Worm (Caenorhabditis elegans) whole organism, L4/young adult: Measurements from ENCODE around the gene dli-1.

ENCODE experiments used
- W03F9.2 ChIP-seq: fragments of 150-350 bp; optimal IDR thresholded peaks from 2 replicates; lab custom pipeline; 2014; ENCODE audit warnings: missing biosample characterization, missing genetic modification characterization
- dao-5 ChIP-seq: sonication (generic microtip); optimal IDR thresholded peaks from 2 replicates; lab custom pipeline; 2016; ENCODE audit warnings: missing genotype, missing genetic modification characterization, moderate library complexity, missing compliant biosample characterization
- him-1 ChIP-seq: sonication (generic microtip); optimal IDR thresholded peaks from 2 replicates; lab custom pipeline; 2016; ENCODE audit warnings: missing genotype, missing genetic modification reagents, missing genetic modification characterization, missing compliant biosample characterization

dli-1 gene

DNA sequence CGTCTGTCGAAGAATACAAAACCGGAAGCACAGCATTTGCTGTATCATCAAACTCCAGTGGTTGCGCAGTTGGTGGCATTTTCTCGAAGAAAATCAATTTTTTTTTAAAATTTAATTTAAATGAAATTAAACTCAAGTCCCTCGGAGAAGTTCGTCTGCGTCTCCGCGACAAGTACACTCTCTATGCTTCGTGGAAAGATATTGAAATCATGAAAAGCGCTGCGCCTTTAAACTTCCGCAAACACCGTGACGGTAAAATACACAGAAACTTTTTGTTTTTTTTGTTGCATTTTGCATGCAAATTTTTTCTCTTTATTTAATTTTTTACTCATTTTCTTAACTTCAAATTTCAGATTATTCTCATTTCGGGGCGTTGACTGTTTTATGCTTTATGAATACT lies at the start of gene dli-1, which contains the start of the genes tin-9.2 and exos-4.1:
TSS of gene dli-1 (minus strand) at position 141 of the 400 bp plus-strand sequence.
TSS of gene tin-9.2 (plus strand) at position 344 of the 400 bp plus-strand sequence.
TSS of gene exos-4.1 (plus strand) at position 348 of the 400 bp plus-strand sequence.
- no peak for TF ChIP-seq dao-5 (tag; lab: Kevin White, UChicago)
- peak; percentile 86 for TF ChIP-seq W03F9.2 (tag; lab: Kevin White, UChicago)
- no peak for TF ChIP-seq him-1 (tag; lab: Kevin White, UChicago)

DNA sequence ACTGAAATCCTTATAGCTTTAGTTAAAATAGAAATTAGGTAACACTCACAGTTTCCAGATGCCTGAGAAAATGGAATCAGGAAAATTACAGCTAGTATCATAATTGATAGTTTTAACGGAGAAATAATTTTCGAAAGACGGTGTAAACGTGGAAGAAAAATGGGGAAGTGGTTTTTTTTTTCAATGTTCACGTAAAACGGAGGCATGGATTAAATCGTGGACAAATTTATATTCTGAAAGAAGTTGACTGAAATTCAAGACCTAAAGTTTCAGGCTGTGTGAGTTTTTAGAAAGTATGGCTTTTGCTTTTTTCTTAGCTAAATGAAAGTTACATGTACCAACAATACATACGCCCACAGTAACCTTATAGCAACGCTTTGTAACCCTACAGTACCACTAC lies 43.7 kb upstream of the dli-1 start, which contains the start of gene spe-43:
TSS of gene spe-43 (minus strand) at position 101 of the 400 bp plus-strand sequence.
- TF ChIP-seq him-1 (tag; lab: Kevin White, UChicago) (no peak), dao-5 (tag; lab: Kevin White, UChicago) (no peak), W03F9.2 (tag; lab: Kevin White, UChicago) (no peak)

DNA sequence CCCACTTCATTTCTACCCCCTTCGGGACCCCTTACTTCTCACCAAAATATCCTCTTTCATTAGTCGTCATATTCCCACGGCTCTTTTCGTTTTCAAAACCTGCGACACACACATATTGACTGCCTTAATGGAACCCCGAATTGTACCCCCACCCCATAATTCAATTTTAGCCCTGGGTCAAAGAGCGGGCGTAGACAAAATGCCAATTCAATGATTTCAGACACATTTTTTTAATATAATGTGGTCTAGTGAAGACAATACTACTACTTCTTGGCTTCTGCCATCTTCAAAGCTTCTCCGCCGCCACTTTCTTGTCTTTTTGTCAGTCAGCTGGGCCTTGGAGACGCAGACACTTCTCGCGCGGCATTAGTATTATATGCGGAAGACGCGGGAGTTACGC lies 29.1 kb upstream of the dli-1 start:
- TF ChIP-seq dao-5 (tag; lab: Kevin White, UChicago) (no peak), him-1 (tag; lab: Kevin White, UChicago) (no peak), W03F9.2 (tag; lab: Kevin White, UChicago) (no peak)

DNA sequence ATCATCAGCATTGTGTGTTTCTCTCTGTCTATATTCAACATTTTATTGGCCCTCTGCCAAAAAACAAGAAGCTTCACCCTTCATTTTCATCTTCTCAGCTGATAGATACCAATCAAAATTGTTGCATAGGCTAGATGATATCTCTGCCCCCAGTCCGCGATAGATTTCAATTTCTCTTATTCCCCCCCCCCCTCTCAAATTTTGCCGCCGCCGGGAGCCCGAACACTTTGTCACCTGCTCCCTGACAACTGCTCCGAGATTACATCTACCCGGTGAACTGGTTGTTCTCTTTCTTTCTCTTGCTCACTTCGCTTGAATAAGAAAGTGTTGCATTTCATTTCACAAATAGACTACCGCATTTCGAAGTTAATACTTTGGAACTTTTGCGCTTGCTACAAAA lies 27.4 kb upstream of the dli-1 start:
- TF ChIP-seq him-1 (tag; lab: Kevin White, UChicago): no peak
- TF ChIP-seq W03F9.2 (tag; lab: Kevin White, UChicago): no peak
- no peak for TF ChIP-seq dao-5 (tag; lab: Kevin White, UChicago)

DNA sequence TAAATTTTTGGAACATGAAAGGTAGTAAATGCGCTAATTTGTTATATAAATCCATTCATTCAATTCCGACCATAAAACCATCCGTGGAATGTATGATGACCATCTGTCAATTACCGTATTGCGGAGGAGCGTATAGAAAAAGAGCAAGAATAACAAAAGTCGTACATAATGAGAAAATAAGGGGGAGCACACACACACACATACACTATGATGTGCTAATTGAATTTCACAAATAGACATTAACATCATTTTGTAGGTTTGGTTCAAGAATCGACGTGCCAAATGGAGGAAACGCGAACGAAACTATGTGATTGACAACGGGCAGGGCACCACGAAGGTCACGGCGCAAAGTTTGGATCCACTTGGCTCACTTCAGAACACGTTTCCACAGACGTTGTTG lies 22.8 kb upstream of the dli-1 start:
- no peak for TF ChIP-seq him-1 (tag; lab: Kevin White, UChicago)
- TF ChIP-seq dao-5 (tag; lab: Kevin White, UChicago): no peak
- no peak for TF ChIP-seq W03F9.2 (tag; lab: Kevin White, UChicago)

DNA sequence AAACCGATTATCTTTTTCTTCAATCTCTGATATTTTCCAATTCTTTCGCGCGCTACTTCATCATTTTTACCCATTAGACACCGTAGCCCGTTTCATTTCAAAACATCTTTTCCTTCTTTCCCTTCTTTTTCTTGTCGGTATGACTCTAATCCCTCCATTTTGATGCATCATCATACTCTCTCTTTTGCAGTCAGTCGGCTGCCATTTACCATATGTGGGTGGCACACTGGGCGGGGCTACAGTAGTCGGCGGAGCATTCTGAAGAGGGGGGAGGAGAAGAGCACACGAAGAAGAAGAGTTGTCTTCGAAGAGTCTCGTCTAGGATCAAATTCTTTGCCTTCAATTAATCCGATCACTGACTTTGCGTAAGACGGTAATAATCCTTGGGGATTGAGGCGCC lies 20.2 kb upstream of the dli-1 start, which contains the start of gene unc-30:
TSS of gene unc-30 (plus strand) at position 184 of the 400 bp plus-strand sequence.
- no peak for TF ChIP-seq dao-5 (tag; lab: Kevin White, UChicago)
- no peak for TF ChIP-seq him-1 (tag; lab: Kevin White, UChicago)
- no peak for TF ChIP-seq W03F9.2 (tag; lab: Kevin White, UChicago)

DNA sequence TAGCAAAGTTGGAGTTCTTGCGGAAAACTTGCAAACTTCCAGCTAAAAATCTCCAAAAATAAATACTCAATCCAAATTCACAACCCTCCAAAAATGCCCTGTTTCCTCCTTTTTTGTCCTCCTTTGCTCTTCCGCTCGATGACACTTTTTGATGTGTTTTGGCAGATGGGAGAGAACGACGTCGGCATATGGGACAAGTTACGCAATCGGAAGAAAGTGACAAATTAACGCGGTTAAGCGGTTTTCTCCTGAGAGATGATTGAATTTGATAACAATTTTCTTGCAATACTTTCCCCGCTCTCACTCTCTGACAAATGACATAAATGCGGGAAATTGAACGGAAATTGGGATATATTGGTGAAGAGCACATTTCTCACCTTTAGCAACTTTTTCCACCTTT lies 18.1 kb upstream of the dli-1 start:
- TF ChIP-seq dao-5 (tag; lab: Kevin White, UChicago): no peak
- no peak for TF ChIP-seq him-1 (tag; lab: Kevin White, UChicago)
- no peak for TF ChIP-seq W03F9.2 (tag; lab: Kevin White, UChicago)

DNA sequence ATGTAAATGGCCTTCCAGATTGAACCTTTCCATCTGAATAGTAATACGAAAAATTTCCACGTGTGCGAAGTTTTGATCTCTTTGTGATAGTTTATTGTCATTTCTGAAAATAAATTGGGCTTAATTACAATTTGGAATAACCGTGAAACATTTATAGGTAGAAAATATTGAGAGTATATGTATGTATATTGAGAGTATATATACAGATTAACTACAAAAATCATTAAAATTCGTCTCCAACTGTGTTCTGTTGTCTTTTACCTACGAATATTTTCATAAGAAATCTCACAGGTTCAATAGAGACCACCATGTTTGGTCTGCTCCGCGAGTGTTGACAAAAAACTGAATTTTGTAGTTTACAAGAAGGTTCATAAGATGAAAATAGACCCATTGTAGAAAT lies 14.4 kb upstream of the dli-1 start, which contains the start of gene best-2:
TSS of gene best-2 (minus strand) at position 101 of the 400 bp plus-strand sequence.
- TF ChIP-seq dao-5 (tag; lab: Kevin White, UChicago) (no peak), W03F9.2 (tag; lab: Kevin White, UChicago) (no peak), him-1 (tag; lab: Kevin White, UChicago) (no peak)

DNA sequence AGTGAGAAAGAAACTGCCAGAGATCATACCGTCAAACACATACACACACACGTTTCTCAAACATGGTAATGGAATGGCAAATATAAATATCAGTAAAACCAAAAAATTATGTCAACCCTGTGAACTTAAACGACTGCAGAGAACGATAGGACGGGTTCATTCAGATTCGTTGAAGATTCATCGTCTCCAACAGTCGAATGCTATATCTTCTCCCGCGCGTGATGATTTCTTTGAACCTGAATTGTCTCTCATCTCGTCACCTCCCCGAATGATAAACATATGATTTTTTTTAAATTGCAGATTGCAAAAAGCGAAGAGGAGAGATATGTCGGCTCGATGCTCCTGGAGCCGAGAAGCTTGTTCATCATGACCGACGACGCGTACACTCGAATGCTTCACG lies 12.3 kb upstream of the dli-1 start:
- TF ChIP-seq him-1 (tag; lab: Kevin White, UChicago) (no peak), W03F9.2 (tag; lab: Kevin White, UChicago) (no peak), dao-5 (tag; lab: Kevin White, UChicago) (no peak)

DNA sequence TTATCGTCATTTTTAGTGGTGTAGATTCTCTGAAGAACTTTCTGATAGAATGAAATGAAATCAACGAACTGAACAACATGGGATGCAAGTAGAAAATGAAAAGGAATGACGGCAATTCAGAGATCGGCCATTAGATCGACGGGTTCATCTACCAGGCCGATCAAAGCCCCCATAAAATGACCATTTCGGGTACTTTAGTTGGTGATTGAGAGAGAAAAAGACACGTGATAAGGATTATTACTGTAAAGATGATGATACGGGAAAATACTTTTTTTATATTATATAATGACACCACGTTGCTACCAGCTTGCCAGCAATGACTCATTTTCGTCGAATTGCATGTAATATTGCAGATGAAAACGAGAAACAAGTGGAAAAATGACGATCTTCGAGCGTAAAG lies 11.2 kb upstream of the dli-1 start, which contains the start of gene best-1:
TSS of gene best-1 (minus strand) at position 29 of the 400 bp plus-strand sequence.
- no peak for TF ChIP-seq W03F9.2 (tag; lab: Kevin White, UChicago)
- no peak for TF ChIP-seq dao-5 (tag; lab: Kevin White, UChicago)
- no peak for TF ChIP-seq him-1 (tag; lab: Kevin White, UChicago)

DNA sequence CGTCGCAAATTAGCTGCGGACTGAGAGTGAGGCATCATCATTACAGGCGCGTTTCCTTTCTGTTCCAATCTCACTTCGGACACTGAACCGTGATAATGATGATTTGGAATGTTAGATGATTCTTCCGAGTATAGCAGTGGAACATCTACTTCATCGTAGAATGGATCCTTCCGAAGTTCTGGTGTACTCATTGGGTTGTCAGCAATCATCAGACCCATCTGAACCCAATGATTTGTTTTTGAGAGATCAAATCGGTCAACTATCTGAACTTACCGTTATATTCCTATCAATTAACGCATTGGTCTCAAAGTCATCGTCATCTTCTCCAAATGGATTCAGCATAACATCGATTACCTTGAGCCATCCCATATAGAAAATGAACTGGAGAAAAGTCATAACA lies 9.8 kb upstream of the dli-1 start:
- no peak for TF ChIP-seq dao-5 (tag; lab: Kevin White, UChicago)

DNA sequence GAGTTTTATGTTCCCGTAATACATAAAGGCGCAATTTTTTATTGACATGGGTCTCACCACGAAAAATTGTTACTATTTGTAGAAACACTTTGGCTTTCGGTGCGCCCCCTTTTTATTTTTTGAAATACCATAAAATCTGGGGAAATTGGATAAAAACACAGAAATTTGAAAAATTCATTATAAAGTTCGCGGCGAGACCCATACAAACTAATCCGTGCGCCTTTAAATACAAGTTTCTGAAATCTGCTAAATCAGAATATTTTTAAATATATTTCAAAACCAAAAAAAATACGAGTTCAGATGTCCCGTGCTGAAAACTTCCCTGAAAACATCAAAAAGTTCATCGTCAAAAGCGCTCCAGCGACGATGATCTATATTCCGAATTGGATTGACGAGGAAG lies 8.8 kb upstream of the dli-1 start, which contains the start of gene B0564.2:
TSS of gene B0564.2 (plus strand) at position 301 of the 400 bp plus-strand sequence.
- no peak for TF ChIP-seq W03F9.2 (tag; lab: Kevin White, UChicago)

DNA sequence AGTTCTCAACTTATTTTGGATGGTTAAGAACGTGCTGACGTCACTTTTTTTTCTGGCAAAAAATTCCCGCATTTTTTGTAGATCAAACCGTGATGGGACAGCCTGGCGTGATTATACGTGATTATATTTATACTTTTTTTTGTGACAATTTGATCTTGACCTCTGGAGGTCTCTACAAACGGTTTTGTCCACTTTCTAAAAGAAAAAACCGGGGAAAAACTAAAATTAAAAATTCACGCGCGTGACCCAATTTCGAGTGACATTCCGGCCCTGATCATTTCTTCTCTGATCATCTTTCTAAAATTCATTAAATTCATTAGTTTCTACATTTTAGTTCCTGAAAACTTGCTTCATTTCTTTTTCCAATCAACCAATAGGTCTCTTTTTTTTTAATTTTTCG lies 6.3 kb upstream of the dli-1 start, which contains the start of gene rde-11:
TSS of gene rde-11 (plus strand) at position 301 of the 400 bp plus-strand sequence.
- TF ChIP-seq dao-5 (tag; lab: Kevin White, UChicago) (no peak), W03F9.2 (tag; lab: Kevin White, UChicago) (no peak), him-1 (tag; lab: Kevin White, UChicago) (no peak)

DNA sequence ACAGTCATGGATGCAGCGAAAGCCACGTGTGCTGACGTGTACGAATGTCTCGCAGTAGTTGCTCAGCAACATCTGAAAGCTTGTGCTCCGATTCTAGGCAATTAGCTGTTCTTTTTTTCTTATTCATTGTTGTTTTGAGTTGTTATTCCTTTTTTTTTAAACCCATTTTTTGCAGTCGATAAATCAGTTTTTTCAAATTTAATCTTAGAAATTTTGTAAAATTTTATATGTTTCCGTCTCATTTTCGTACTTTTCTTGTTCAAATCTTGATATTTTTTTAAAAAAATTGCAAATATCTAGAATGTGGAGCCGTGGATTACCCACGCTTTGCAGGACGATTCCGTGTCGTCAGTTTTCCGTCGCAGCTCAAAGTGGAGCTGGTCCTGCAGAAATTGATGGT lies 1.8 kb upstream of the dli-1 start, which contains the start of gene fask-1:
TSS of gene fask-1 (plus strand) at position 301 of the 400 bp plus-strand sequence.
- TF ChIP-seq W03F9.2 (tag; lab: Kevin White, UChicago) (no peak), him-1 (tag; lab: Kevin White, UChicago) (no peak), dao-5 (tag; lab: Kevin White, UChicago) (no peak)
